Worm (Caenorhabditis elegans): Measurements from ENCODE around the gene T24F1.4.

- TF ChIP-seq ama-1 (optimal IDR thresholded peaks at IDR 0.05) (no peak), hmbx-1 (tag; optimal IDR thresholded peaks at IDR 0.05) (no peak), scrt-1 (GFP tag; IDR thresholded peaks at IDR 0.05) (no peak), tbx-37 (GFP tag; conservative IDR thresholded peaks at IDR 0.05) (no peak), hmg-4 (GFP tag; optimal IDR thresholded peaks at IDR 0.05) (no peak), F13C5.2 (tag; optimal IDR thresholded peaks at IDR 0.05) (no peak), ceh-36 (tag; optimal IDR thresholded peaks at IDR 0.05) (no peak), aly-1 (tag; optimal IDR thresholded peaks at IDR 0.05) (no peak), tra-4 (tag; optimal IDR thresholded peaks at IDR 0.05) (no peak), ceh-13 (GFP tag; optimal IDR thresholded peaks at IDR 0.05) (no peak), flt-1 (GFP tag; IDR thresholded peaks at IDR 0.05) (no peak), tbx-11 (GFP tag; IDR thresholded peaks at IDR 0.05) (no peak), hnd-1 (tag; optimal IDR thresholded peaks at IDR 0.05) (no peak), pes-1 (GFP tag; IDR thresholded peaks at IDR 0.05) (no peak)
Measured at ce11 chrII:11329021-11329479, 15.0 kb upstream of the T24F1.4 start, which contains the start of gene tag-180.
